Fruit fly (Drosophila melanogaster) whole organism, embryonic: ENCODE results near the gene CG13384.

Experiments used
- Ada2b ChIP-seq: fragments of 200-800 bp; sonication (Bioruptor generic); IDR thresholded peaks from 2 replicates; pipeline ENCODE4 v1.3.6; 2022; ENCODE audit warnings: missing biosample characterization, missing genetic modification characterization
- Awh ChIP-seq: fragments of 200-800 bp; sonication (Bioruptor generic); IDR thresholded peaks from 2 replicates; pipeline ENCODE4, ENCODE4 v1.3.6; 2022; ENCODE audit warnings: missing biosample characterization, missing genetic modification characterization
- CG12769 ChIP-seq: fragments of 200-800 bp; sonication (Bioruptor generic); optimal IDR thresholded peaks from 2 replicates; lab custom pipeline; 2019; ENCODE audit warnings: missing biosample characterization, mild to moderate bottlenecking, missing genetic modification characterization, moderate library complexity
- CG13424 ChIP-seq: fragments of 200-800 bp; sonication (Bioruptor generic); optimal IDR thresholded peaks from 2 replicates; lab custom pipeline; 2019; ENCODE audit warnings: missing biosample characterization, mild to moderate bottlenecking, missing genetic modification characterization, moderate library complexity
- CG14050 ChIP-seq: fragments of 200-800 bp; sonication (Bioruptor generic); IDR thresholded peaks from 3 replicates; pipeline ENCODE4 v1.3.6; 2022; ENCODE audit warnings: missing biosample characterization, missing genetic modification characterization
- CG1602 ChIP-seq: fragments of 200-800 bp; sonication (Bioruptor generic); optimal IDR thresholded peaks from 3 replicates; lab custom pipeline; 2016; ENCODE audit warnings: missing biosample characterization, missing genetic modification characterization
- CG16813 ChIP-seq: fragments of 200-800 bp; sonication (Bioruptor generic); IDR thresholded peaks from 3 replicates; pipeline ENCODE4 v1.3.6; 2022; ENCODE audit warnings: missing biosample characterization, missing genetic modification characterization; ENCODE audit not compliant: partially characterized antibody
- CG18599 ChIP-seq: fragments of 200-800 bp; sonication (Bioruptor generic); optimal IDR thresholded peaks from 3 replicates; lab custom pipeline; 2017; ENCODE audit warnings: missing biosample characterization, missing genetic modification characterization, mild to moderate bottlenecking, moderate library complexity, missing genetic modification reagents
- CG18764 ChIP-seq: fragments of 200-800 bp; sonication (Bioruptor generic); optimal IDR thresholded peaks from 3 replicates; lab custom pipeline; 2016; ENCODE audit warnings: missing biosample characterization, missing genetic modification characterization
- CG2202 ChIP-seq: fragments of 200-800 bp; sonication (Bioruptor generic); optimal IDR thresholded peaks from 2 replicates; lab custom pipeline; 2018; ENCODE audit warnings: missing biosample characterization, mild to moderate bottlenecking, missing genetic modification characterization
- CG31224 ChIP-seq: fragments of 200-800 bp; sonication (Bioruptor generic); IDR thresholded peaks from 2 replicates; pipeline ENCODE4 v1.3.6; 2022; ENCODE audit warnings: missing biosample characterization, missing genetic modification characterization
- CG31441 ChIP-seq: fragments of 200-800 bp; sonication (Bioruptor generic); IDR thresholded peaks from 2 replicates; pipeline ENCODE4 v1.3.6; 2022; ENCODE audit warnings: missing biosample characterization, missing genetic modification characterization
- CG32532 ChIP-seq: fragments of 200-800 bp; sonication (Bioruptor generic); IDR thresholded peaks from 2 replicates; pipeline ENCODE4 v1.3.6; 2022; ENCODE audit warnings: missing biosample characterization, missing genetic modification characterization
- CG4328 ChIP-seq: fragments of 200-800 bp; sonication (Bioruptor generic); optimal IDR thresholded peaks from 3 replicates; lab custom pipeline; 2017; ENCODE audit warnings: missing biosample characterization, missing genetic modification reagents, missing genetic modification characterization
- CG4707 ChIP-seq: fragments of 200-800 bp; sonication (Bioruptor generic); optimal IDR thresholded peaks from 2 replicates; lab custom pipeline; 2018; ENCODE audit warnings: missing biosample characterization, mild to moderate bottlenecking, missing genetic modification characterization, moderate library complexity
- CG6854 ChIP-seq: fragments of 200-800 bp; sonication (Bioruptor generic); optimal IDR thresholded peaks from 3 replicates; lab custom pipeline; 2017; ENCODE audit warnings: missing biosample characterization, mild to moderate bottlenecking, missing genetic modification characterization
- CG7839 ChIP-seq: fragments of 200-800 bp; sonication (Bioruptor generic); optimal IDR thresholded peaks from 3 replicates; lab custom pipeline; 2018; ENCODE audit warnings: missing biosample characterization, mild to moderate bottlenecking, missing genetic modification characterization, moderate library complexity
- CG8388 ChIP-seq: fragments of 200-800 bp; sonication (Bioruptor generic); optimal IDR thresholded peaks from 2 replicates; lab custom pipeline; 2019; ENCODE audit warnings: missing biosample characterization, mild to moderate bottlenecking, missing genetic modification characterization, moderate library complexity
- CG9797 ChIP-seq: fragments of 200-800 bp; sonication (Bioruptor generic); optimal IDR thresholded peaks from 3 replicates; lab custom pipeline; 2018; ENCODE audit warnings: missing biosample characterization, mild to moderate bottlenecking, missing genetic modification characterization
- CHES-1-like ChIP-seq: fragments of 200-800 bp; sonication (Bioruptor generic); optimal IDR thresholded peaks from 2 replicates; lab custom pipeline; 2016; ENCODE audit warnings: missing biosample characterization, missing genetic modification characterization
- Chrac-16 ChIP-seq: fragments of 200-800 bp; sonication (Bioruptor generic); optimal IDR thresholded peaks from 3 replicates; lab custom pipeline; 2016; ENCODE audit warnings: missing biosample characterization, missing genetic modification characterization
- D ChIP-seq, 2 experiments: fragments of 200-800 bp in 1 of 2; fragments of >200 bp in 1 of 2; sonication (Bioruptor generic) in 1 of 2; optimal IDR thresholded peaks; 2 replicates in 1 of 2; 3 replicates in 1 of 2; lab custom pipeline; 2017; ENCODE audit warnings: mild to moderate bottlenecking in 1 of 2, missing biosample characterization in 1 of 2, missing genetic modification characterization in 1 of 2, missing genetic modification reagents in 1 of 2
- ERR ChIP-seq: fragments of 200-800 bp; sonication (Bioruptor generic); optimal IDR thresholded peaks from 2 replicates; lab custom pipeline; 2016; ENCODE audit warnings: missing biosample characterization, missing genetic modification characterization
- Fer3 ChIP-seq: fragments of 200-800 bp; sonication (Bioruptor generic); optimal IDR thresholded peaks from 2 replicates; lab custom pipeline; 2018; ENCODE audit warnings: missing biosample characterization, mild to moderate bottlenecking, missing genetic modification characterization, moderate library complexity
- Hr39 ChIP-seq: fragments of >200 bp; optimal IDR thresholded peaks from 2 replicates; lab custom pipeline; 2017
- Hr78 ChIP-seq, 2 experiments: fragments of 200-800 bp in 1 of 2; fragments of >200 bp in 1 of 2; sonication (Bioruptor generic) in 1 of 2; optimal IDR thresholded peaks; 2 replicates each; lab custom pipeline; 2017 to 2019; ENCODE audit warnings: missing biosample characterization in 2 of 2, missing genetic modification characterization in 2 of 2, mild to moderate bottlenecking in 1 of 2, moderate library complexity in 1 of 2
- Mrtf ChIP-seq: fragments of 200-800 bp; sonication (Bioruptor generic); IDR thresholded peaks from 3 replicates; pipeline ENCODE4 v1.3.6; 2022; ENCODE audit warnings: missing biosample characterization, missing genetic modification characterization
- Neu2 ChIP-seq: fragments of 200-800 bp; sonication (Bioruptor generic); optimal IDR thresholded peaks from 3 replicates; lab custom pipeline; 2016; ENCODE audit warnings: missing biosample characterization, missing genetic modification characterization, borderline replicate concordance
- Stat92E ChIP-seq, 3 experiments: fragments of >200 bp in 2 of 3; fragments of 200-800 bp in 1 of 3; sonication (Bioruptor generic) in 1 of 3; optimal IDR thresholded peaks; 2 replicates each; lab custom pipeline; 2017 to 2019; ENCODE audit warnings: missing biosample characterization in 3 of 3, missing genetic modification characterization in 3 of 3, mild to moderate bottlenecking in 1 of 3, moderate library complexity in 1 of 3
- Xbp1 ChIP-seq: fragments of 200-800 bp; sonication (Bioruptor generic); optimal IDR thresholded peaks from 3 replicates; lab custom pipeline; 2016; ENCODE audit warnings: missing biosample characterization, mild to moderate bottlenecking, missing genetic modification characterization
- abd-A ChIP-seq: fragments of 200-800 bp; sonication (Bioruptor generic); optimal IDR thresholded peaks from 3 replicates; lab custom pipeline; 2019; ENCODE audit warnings: missing biosample characterization, mild to moderate bottlenecking, missing genetic modification characterization, moderate library complexity
- chn ChIP-seq: fragments of 200-800 bp; sonication (Bioruptor generic); optimal IDR thresholded peaks from 2 replicates; lab custom pipeline; 2016; ENCODE audit warnings: missing biosample characterization, missing genetic modification characterization
- fd64A ChIP-seq: fragments of 200-800 bp; sonication (Bioruptor generic); optimal IDR thresholded peaks from 3 replicates; lab custom pipeline; 2018; ENCODE audit warnings: missing biosample characterization, mild to moderate bottlenecking, missing genetic modification characterization
- fd96Cb ChIP-seq: fragments of 200-800 bp; sonication (Bioruptor generic); optimal IDR thresholded peaks from 2 replicates; lab custom pipeline; 2018; ENCODE audit warnings: missing biosample characterization, mild to moderate bottlenecking, missing genetic modification characterization, moderate library complexity
- fru ChIP-seq: fragments of >200 bp; optimal IDR thresholded peaks from 2 replicates; lab custom pipeline; 2017
- fu2 ChIP-seq: fragments of 200-800 bp; sonication (Bioruptor generic); optimal IDR thresholded peaks from 2 replicates; lab custom pipeline; 2016; ENCODE audit warnings: missing biosample characterization, missing genetic modification characterization
- gsb ChIP-seq: fragments of 200-800 bp; sonication (Bioruptor generic); IDR thresholded peaks from 2 replicates; pipeline ENCODE4 v1.3.6; 2022; ENCODE audit warnings: missing biosample characterization, missing genetic modification characterization
- hb ChIP-seq: fragments of 200-800 bp; sonication (Bioruptor generic); IDR thresholded peaks from 3 replicates; pipeline ENCODE4 v1.3.6; 2022; ENCODE audit warnings: missing biosample characterization, missing genetic modification characterization; ENCODE audit not compliant: partially characterized antibody
- lmd ChIP-seq: fragments of 200-800 bp; sonication (Bioruptor generic); IDR thresholded peaks from 2 replicates; pipeline ENCODE4 v1.3.6; 2022; ENCODE audit warnings: missing biosample characterization, missing genetic modification characterization
- nerfin-1 ChIP-seq: fragments of 200-800 bp; sonication (Bioruptor generic); optimal IDR thresholded peaks from 3 replicates; lab custom pipeline; 2019; ENCODE audit warnings: missing biosample characterization, mild to moderate bottlenecking, missing genetic modification characterization, moderate library complexity
- nmo ChIP-seq: fragments of 200-800 bp; sonication (Bioruptor generic); optimal IDR thresholded peaks from 2 replicates; lab custom pipeline; 2018; ENCODE audit warnings: missing biosample characterization, mild to moderate bottlenecking, missing genetic modification characterization, moderate library complexity
- phol ChIP-seq: fragments of 200-800 bp; sonication (Bioruptor generic); optimal IDR thresholded peaks from 3 replicates; lab custom pipeline; 2018; ENCODE audit warnings: missing biosample characterization, mild to moderate bottlenecking, missing genetic modification characterization, moderate library complexity
- sob ChIP-seq: fragments of 200-800 bp; sonication (Bioruptor generic); IDR thresholded peaks from 2 replicates; pipeline ENCODE4 v1.3.6; 2022; ENCODE audit warnings: missing biosample characterization, missing genetic modification characterization
- stc ChIP-seq: fragments of 200-800 bp; sonication (Bioruptor generic); IDR thresholded peaks from 2 replicates; pipeline ENCODE4 v1.3.6; 2022; ENCODE audit warnings: missing biosample characterization, missing genetic modification characterization
- tin ChIP-seq: fragments of 200-800 bp; sonication (Bioruptor generic); optimal IDR thresholded peaks from 3 replicates; lab custom pipeline; 2016; ENCODE audit warnings: missing biosample characterization, missing genetic modification characterization
- trem ChIP-seq: fragments of 200-800 bp; optimal IDR thresholded peaks from 3 replicates; lab custom pipeline; 2019; ENCODE audit warnings: missing biosample characterization, mild to moderate bottlenecking, missing genetic modification characterization, moderate library complexity
- unc-4 ChIP-seq: fragments of 200-800 bp; sonication (Bioruptor generic); IDR thresholded peaks from 2 replicates; pipeline ENCODE4 v1.3.6; 2022; ENCODE audit warnings: missing biosample characterization, missing genetic modification characterization; ENCODE audit not compliant: partially characterized antibody
- wek ChIP-seq: fragments of 200-800 bp; sonication (Bioruptor generic); optimal IDR thresholded peaks from 3 replicates; lab custom pipeline; 2018; ENCODE audit warnings: missing biosample characterization, mild to moderate bottlenecking, missing genetic modification characterization, moderate library complexity

Gene CG13384

DNA sequence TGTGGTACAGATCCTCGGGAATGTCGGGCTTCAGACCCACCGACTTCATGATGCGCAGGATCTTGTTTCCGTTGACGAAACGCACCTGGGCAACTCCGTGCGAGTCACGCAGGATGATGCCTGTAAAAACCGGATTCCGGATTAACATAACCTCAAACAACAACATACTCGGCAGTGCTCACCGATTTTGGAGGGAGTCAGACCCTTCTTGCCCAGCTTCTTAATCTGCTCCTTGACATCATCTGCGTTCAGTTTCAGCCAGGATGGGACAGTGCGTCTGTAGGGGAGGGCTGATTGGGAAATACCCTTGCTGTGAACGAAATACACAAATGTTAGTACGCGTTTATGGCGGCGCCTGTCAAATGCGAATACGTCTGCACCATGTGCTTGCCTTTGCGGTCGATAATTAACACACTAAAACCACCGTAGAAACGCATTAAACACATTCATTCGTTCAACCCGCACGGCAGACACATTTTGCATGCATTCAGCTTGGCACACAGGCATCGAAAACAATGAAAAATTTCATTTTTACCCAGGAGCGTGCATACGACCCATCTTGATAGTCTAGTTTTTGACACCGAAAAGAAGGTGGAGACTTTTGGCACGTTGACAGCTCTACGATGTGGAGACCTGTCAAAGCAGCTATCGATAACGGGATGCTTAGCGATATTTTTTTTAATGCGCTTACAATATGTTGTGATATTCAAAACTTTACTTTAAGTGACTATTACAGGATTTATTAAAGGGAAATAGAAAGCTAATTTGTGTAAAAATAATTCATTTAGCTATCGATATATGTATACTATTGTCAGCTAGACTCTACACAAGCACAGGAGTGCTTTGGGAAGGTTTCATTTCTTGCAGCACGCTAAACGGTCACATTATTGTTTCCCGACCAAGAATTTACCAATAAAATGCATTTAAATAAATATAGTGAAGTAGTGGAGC lies 20.0 kb upstream of the CG13384 start, which contains the start of the genes RpS13 and CSN8 (continued):
- TF ChIP-seq fru (lab: Kevin White, UChicago) (no peak), CG31441 (GFP tag; lab: Robert Waterston, UW) (peak; percentile 54; the same call in 1 of the 2 replicates), Neu2 (GFP tag; lab: Kevin White, UChicago) (no peak), trem (tag; lab: Kevin White, UChicago) (peak; percentile 87), abd-A (tag; lab: Kevin White, UChicago) (peak; percentile 35), Hr78 (GFP tag; optimal IDR thresholded peaks at IDR 0.05; lab: Kevin White, UChicago) (no peak), sob (GFP tag; lab: Robert Waterston, UW) (peak; percentile 54; the same call in 1 of the 2 replicates), CG18764 (GFP tag; lab: Kevin White, UChicago) (no peak), Stat92E (GFP tag; optimal IDR thresholded peaks at IDR 0.05; lab: Kevin White, UChicago) (no peak), unc-4 (peak; percentile 95), fu2 (no peak), tin (GFP tag; lab: Kevin White, UChicago) (no peak), CG32532 (GFP tag; lab: Robert Waterston, UW) (no peak), CG7839 (peak; percentile 10), nmo (peak; percentile 67), stc (GFP tag; lab: Robert Waterston, UW) (no peak), chn (GFP tag; lab: Kevin White, UChicago) (no peak), Fer3 (tag; lab: Kevin White, UChicago) (no peak), CG14050 (GFP tag; lab: Robert Waterston, UW) (no peak), wek (GFP tag; lab: Kevin White, UChicago) (no peak), CG16813 (GFP tag; lab: Robert Waterston, UW) (peak; percentile 95), CG1602 (GFP tag; lab: Kevin White, UChicago) (no peak), CG6854 (no peak), Xbp1 (no peak), CG9797 (GFP tag; lab: Kevin White, UChicago) (peak; percentile 67), gsb (GFP tag; lab: Robert Waterston, UW) (no peak), CG31224 (GFP tag; lab: Robert Waterston, UW) (no peak), CG13424 (peak; percentile 5), CG4328 (GFP tag; lab: Kevin White, UChicago) (no peak), CG18599 (GFP tag; lab: Kevin White, UChicago) (peak; percentile 20), CG8388 (GFP tag; lab: Kevin White, UChicago) (peak; percentile 7), fd96Cb (tag; lab: Kevin White, UChicago) (no peak), D (optimal IDR thresholded peaks at IDR 0.05; lab: Kevin White, UChicago) (no peak), D (GFP tag; optimal IDR thresholded peaks at IDR 0.05; lab: Kevin White, UChicago) (no peak), ERR (no peak), CHES-1-like (GFP tag; lab: Kevin White, UChicago) (peak; percentile 8), CG2202 (tag; lab: Kevin White, UChicago) (no peak), nerfin-1 (tag; lab: Kevin White, UChicago) (peak; percentile 39), CG4707 (no peak), Hr39 (lab: Kevin White, UChicago) (no peak), lmd (GFP tag; lab: Robert Waterston, UW) (no peak), Awh (GFP tag; lab: Robert Waterston, UW) (no peak), Mrtf (no peak), CG12769 (tag; lab: Kevin White, UChicago) (no peak), Ada2b (GFP tag; lab: Robert Waterston, UW) (no peak), fd64A (GFP tag; lab: Kevin White, UChicago) (no peak), phol (tag; lab: Kevin White, UChicago) (peak; percentile 70), Chrac-16 (GFP tag; lab: Kevin White, UChicago) (no peak), hb (GFP tag; lab: Robert Waterston, UW) (peak; percentile 94)
